Fruit fly (Drosophila melanogaster): ENCODE results near the gene CG31142.
A peak's percentile ranks its signal among the peaks of the same experiment; 100 is the strongest.

Gene CG31142

DNA sequence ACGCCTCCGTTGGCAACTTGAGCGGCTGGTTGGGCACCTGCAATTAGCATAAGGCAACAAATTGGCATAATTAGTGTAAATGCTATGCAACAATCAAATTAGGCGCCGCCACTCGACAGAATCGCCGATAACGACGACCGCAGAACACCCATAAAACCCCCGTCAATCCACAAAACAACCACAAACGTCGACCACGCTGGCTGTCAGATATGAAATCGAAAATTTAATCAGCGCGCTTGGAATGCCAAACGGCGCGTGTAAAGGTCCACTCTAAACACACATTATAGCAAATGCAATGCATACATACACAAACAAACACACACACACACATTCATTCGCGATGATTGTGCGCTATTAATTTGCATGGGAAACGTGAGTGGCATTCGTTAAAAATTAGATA, 25.6 kb upstream of the CG31142 start:
- no peak for TF ChIP-seq noc (tag; optimal IDR thresholded peaks at IDR 0.05)

dm6 chr3R:23909347-23909862, 19.6 kb upstream of the CG31142 start:
- TF ChIP-seq noc (tag; optimal IDR thresholded peaks at IDR 0.05): no peak

DNA sequence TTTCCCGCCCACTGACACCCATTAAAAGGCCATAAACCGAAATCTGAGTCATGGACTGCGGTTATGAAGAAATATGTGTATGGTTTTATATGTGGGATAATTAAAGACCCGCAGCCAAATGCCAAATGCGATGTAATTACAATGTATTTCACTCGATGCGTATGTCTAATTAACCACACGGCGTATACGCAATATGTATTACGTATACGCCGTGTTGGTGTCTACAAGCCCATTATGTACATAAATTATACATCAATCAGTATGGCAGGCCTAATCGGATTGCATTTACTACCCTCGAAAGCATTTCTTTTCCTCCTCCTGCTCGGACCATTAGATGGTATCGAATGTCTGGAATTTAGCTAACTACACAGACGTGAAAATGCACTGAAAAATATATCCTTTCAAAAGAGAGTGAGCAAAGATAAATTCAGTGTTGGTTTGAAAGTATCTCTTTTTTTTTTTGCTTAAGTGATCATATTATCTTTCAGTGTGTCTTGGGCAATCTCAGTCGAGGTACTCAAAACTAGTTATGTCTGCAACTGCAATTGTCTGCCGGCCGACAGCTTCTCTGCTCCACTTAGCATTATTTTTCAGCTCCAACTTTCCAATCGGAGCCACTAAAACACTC, 18.7 kb upstream of the CG31142 start:
- no peak for TF ChIP-seq noc (tag; optimal IDR thresholded peaks at IDR 0.05)

- no peak for TF ChIP-seq noc (tag; optimal IDR thresholded peaks at IDR 0.05)
These were observed 17.9 kb upstream of the CG31142 start for dm6 chr3R:23911073-23911690.

DNA sequence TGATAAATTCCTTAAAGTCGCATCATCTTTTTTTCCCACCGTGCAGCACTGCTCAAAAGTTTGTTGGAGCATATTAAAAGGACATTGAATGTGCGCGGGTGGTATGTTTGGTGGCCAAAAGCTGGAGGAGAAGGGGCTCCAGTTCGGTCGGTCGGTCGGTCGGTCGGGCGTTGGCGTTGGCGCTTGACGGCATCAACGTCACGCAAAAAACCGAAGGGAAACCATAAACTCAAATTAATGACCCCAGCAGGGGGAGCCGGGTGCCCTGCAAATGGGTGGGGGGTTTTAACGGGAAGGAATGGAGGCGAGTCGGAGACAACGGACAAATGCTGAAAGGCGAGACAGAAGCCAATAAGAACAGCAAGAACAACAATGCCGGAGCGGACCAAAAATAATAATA, 16.7 kb upstream of the CG31142 start:
- TF ChIP-seq noc (tag; optimal IDR thresholded peaks at IDR 0.05): no peak

DNA sequence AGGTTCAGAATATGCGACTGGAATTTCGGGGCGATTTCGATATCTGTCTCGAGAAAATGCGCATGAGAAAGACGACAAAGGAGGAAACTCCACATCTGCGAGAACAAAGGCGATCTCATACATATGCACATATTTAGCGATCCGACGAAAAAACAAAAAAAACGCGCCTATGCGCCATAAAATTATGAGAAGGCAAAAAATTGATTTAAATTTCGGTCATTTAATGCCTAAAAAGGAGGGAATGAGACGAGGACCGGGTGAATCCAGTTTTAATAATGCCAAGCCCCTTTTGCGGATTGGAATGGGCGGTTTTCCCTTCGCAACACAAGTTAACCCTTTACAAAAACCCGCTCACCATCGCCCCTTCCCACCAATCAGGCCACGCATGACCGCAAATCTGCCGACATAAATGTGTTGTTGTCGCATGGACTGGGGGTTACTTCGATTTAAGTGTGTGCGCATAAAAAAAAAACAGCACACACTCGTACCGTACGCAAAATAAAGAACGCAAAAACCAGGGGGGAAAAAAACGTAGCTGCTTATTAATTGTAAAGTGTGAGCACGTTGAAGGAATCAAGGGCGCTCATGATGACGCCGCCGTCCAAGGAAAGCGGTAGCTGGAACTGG, 14.5 kb upstream of the CG31142 start:
- TF ChIP-seq noc (tag; optimal IDR thresholded peaks at IDR 0.05): no peak

- TF ChIP-seq noc (tag; optimal IDR thresholded peaks at IDR 0.05): peak; percentile 18
These were observed 14.0 kb upstream of the CG31142 start for dm6 chr3R:23915042-23915428.

dm6 chr3R:23915967-23916366, 13.1 kb upstream of the CG31142 start:
- TF ChIP-seq noc (tag; optimal IDR thresholded peaks at IDR 0.05): no peak

dm6 chr3R:23919366-23919765, 9.7 kb upstream of the CG31142 start:
- no peak for TF ChIP-seq noc (tag; optimal IDR thresholded peaks at IDR 0.05)

DNA sequence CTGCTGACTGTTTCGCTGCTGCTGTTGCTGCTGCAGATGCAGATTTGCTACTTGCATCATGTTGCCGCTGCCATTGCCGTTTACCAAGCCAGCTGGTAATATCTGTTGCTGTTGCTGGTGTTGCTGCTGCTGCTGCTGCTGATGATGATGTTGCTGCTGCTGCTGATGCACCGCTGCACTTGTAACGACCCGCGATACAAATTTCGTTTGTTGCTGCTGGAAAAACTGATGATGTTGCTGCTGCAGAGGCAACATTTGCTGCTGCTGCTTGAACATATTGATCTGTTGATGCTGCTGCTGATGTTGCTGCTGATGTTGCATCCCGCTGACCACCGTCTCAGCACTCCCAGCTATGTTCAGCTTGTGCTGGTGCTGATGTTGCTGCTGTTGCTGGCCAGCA, 8.7 kb upstream of the CG31142 start:
- TF ChIP-seq noc (tag; optimal IDR thresholded peaks at IDR 0.05): no peak

- no peak for TF ChIP-seq noc (tag; optimal IDR thresholded peaks at IDR 0.05)
These were observed 8.0 kb upstream of the CG31142 start for dm6 chr3R:23920874-23921539.

- TF ChIP-seq noc (tag; optimal IDR thresholded peaks at IDR 0.05): peak; percentile 81
These were observed 7.1 kb upstream of the CG31142 start for dm6 chr3R:23921701-23922501.

DNA sequence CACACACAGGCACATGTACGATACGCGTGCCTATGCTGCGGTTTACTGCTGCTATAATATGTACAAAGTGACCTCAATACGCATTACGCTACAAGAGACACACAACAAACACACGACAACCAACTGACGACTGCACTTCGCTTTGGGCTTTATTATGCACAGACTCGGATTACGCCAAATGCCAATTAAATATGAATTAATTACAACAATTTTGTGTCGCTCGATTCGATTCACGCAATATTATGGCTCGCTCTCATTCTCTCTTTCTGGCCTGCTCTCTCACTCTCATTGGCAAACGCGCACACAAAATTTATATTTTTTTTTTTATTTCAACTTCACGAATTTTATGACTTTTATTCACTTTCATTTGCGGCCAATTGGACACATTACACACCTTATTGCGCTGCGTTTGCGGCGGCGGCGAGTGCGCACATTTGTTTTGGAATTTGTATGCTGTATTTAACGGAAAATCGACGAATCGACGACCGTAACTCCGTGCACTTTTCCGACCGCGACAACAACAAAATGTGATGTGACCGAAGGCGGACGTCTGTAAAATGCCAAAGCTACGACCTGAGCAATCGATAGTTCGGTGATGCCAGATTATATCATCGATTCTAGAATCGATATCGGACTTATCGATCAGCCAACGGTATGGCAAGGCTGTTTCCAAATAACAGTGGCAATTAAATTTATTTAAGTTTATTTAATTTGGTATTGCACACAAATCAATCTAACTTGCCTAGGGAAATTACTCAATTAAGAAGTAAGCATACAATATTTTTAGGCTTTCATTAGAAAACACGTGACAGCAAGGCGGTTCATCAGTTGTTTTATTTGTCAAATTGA, 6.3 kb upstream of the CG31142 start, which contains the start of the genes sba and CG31141:
TSS of gene sba (minus strand) at position 472 of the 849 bp plus-strand sequence.
TSS of gene CG31141 (plus strand) at position 799 of the 849 bp plus-strand sequence.
- TF ChIP-seq noc (tag; optimal IDR thresholded peaks at IDR 0.05): no peak

DNA sequence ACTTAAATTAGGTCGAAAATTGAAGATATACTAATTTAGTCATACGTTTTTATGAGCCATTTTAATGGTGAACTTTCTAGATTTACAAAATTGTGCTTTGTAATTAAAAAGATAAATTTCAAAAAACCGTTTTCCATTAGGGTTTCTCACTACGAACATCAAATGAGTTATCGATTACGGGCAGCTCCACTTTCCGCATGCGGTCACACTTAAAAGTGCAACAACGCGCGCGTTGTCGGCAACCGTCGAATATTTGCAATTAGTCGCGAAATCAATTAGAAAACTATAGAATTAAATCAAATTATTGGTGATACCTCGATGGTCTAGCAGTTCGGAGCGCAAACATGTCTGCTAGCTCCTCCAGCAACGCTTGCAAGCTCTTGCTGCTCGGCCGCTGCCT, 4.8 kb upstream of the CG31142 start, which contains the start of gene Ndc1:
TSS of gene Ndc1 (plus strand) at position 200 of the 400 bp plus-strand sequence.
- no peak for TF ChIP-seq noc (tag; optimal IDR thresholded peaks at IDR 0.05)

dm6 chr3R:23927429-23927828, 1.6 kb upstream of the CG31142 start, which contains the start of gene CG13601:
TSS of gene CG13601 (minus strand) at chr3R:23927634.
- TF ChIP-seq noc (tag; optimal IDR thresholded peaks at IDR 0.05): no peak
